Fruit fly (Drosophila melanogaster) whole organism, embryonic: Measurements from ENCODE around the gene Sulf1.
A peak's percentile ranks its signal among the peaks of the same experiment; 100 is the strongest.

Experiments used
- ATbp ChIP-seq: fragments of 200-800 bp; sonication (Bioruptor generic); optimal IDR thresholded peaks from 2 replicates; lab custom pipeline; 2017; ENCODE audit warnings: missing biosample characterization, mild to moderate bottlenecking, missing genetic modification characterization, missing genetic modification reagents
- Asciz ChIP-seq: fragments of 200-800 bp; sonication (Bioruptor generic); optimal IDR thresholded peaks from 2 replicates; lab custom pipeline; 2017; ENCODE audit warnings: missing biosample characterization, mild to moderate bottlenecking, missing genetic modification characterization, missing genetic modification reagents
- Awh ChIP-seq: fragments of 200-800 bp; sonication (Bioruptor generic); IDR thresholded peaks from 2 replicates; pipeline ENCODE4, ENCODE4 v1.3.6; 2022; ENCODE audit warnings: missing biosample characterization, missing genetic modification characterization
- CG10147 ChIP-seq: fragments of 200-800 bp; sonication (Bioruptor generic); optimal IDR thresholded peaks from 2 replicates; lab custom pipeline; 2019; ENCODE audit warnings: missing biosample characterization, mild to moderate bottlenecking, missing genetic modification characterization, moderate library complexity
- CG10267 ChIP-seq: fragments of 200-800 bp; sonication (Bioruptor generic); optimal IDR thresholded peaks from 2 replicates; lab custom pipeline; 2018; ENCODE audit warnings: missing biosample characterization, mild to moderate bottlenecking, missing genetic modification characterization, moderate library complexity
- CG10321 ChIP-seq: fragments of 200-800 bp; sonication (Bioruptor generic); IDR thresholded peaks from 2 replicates; pipeline ENCODE4 v1.3.6; 2022; ENCODE audit warnings: missing biosample characterization, missing genetic modification characterization
- CG12236 ChIP-seq: fragments of 200-800 bp; sonication (Bioruptor generic); optimal IDR thresholded peaks from 2 replicates; lab custom pipeline; 2016; ENCODE audit warnings: missing biosample characterization, missing genetic modification characterization
- CG12942 ChIP-seq: fragments of 200-800 bp; sonication (Bioruptor generic); optimal IDR thresholded peaks from 3 replicates; lab custom pipeline; 2016; ENCODE audit warnings: missing biosample characterization, missing genetic modification characterization
- CG13287 ChIP-seq: fragments of 200-800 bp; sonication (Bioruptor generic); IDR thresholded peaks from 2 replicates; pipeline ENCODE4 v1.3.6; 2022; ENCODE audit warnings: missing biosample characterization, missing genetic modification characterization; ENCODE audit not compliant: partially characterized antibody
- CG13296 ChIP-seq: fragments of 200-800 bp; sonication (Bioruptor generic); optimal IDR thresholded peaks from 3 replicates; lab custom pipeline; 2018; ENCODE audit warnings: missing biosample characterization, mild to moderate bottlenecking, missing genetic modification characterization
- CG15073 ChIP-seq: fragments of 200-800 bp; sonication (Bioruptor generic); optimal IDR thresholded peaks from 2 replicates; lab custom pipeline; 2016; ENCODE audit warnings: missing biosample characterization, missing genetic modification characterization
- CG17328 ChIP-seq: fragments of 200-800 bp; sonication (Bioruptor generic); IDR thresholded peaks from 2 replicates; pipeline ENCODE4 v1.3.6; 2022; ENCODE audit warnings: missing biosample characterization, missing genetic modification characterization
- CG17361 ChIP-seq: fragments of 200-800 bp; sonication (Bioruptor generic); IDR thresholded peaks from 3 replicates; pipeline ENCODE4 v1.3.6; 2022; ENCODE audit warnings: missing biosample characterization, missing genetic modification characterization
- CG1792 ChIP-seq: fragments of 200-800 bp; sonication (Bioruptor generic); optimal IDR thresholded peaks from 2 replicates; lab custom pipeline; 2016; ENCODE audit warnings: missing biosample characterization, missing genetic modification characterization
- CG18476 ChIP-seq: fragments of 200-800 bp; sonication (Bioruptor generic); optimal IDR thresholded peaks from 2 replicates; lab custom pipeline; 2016; ENCODE audit warnings: missing biosample characterization, mild to moderate bottlenecking, missing genetic modification characterization
- CG18764 ChIP-seq: fragments of 200-800 bp; sonication (Bioruptor generic); optimal IDR thresholded peaks from 3 replicates; lab custom pipeline; 2016; ENCODE audit warnings: missing biosample characterization, missing genetic modification characterization
- CG31441 ChIP-seq: fragments of 200-800 bp; sonication (Bioruptor generic); IDR thresholded peaks from 2 replicates; pipeline ENCODE4 v1.3.6; 2022; ENCODE audit warnings: missing biosample characterization, missing genetic modification characterization
- CG4282 ChIP-seq: fragments of 200-800 bp; sonication (Bioruptor generic); optimal IDR thresholded peaks from 2 replicates; lab custom pipeline; 2016; ENCODE audit warnings: missing biosample characterization, missing genetic modification characterization
- CG6683 ChIP-seq: fragments of 200-800 bp; sonication (Bioruptor generic); optimal IDR thresholded peaks from 2 replicates; lab custom pipeline; 2017; ENCODE audit warnings: missing biosample characterization, mild to moderate bottlenecking, missing genetic modification characterization, missing genetic modification reagents
- CG6791 ChIP-seq: fragments of 200-800 bp; sonication (Bioruptor generic); IDR thresholded peaks from 3 replicates; pipeline ENCODE4 v1.3.6; 2022; ENCODE audit warnings: missing biosample characterization, missing genetic modification characterization; ENCODE audit not compliant: partially characterized antibody
- CG7745 ChIP-seq: fragments of 200-800 bp; sonication (Bioruptor generic); optimal IDR thresholded peaks from 2 replicates; lab custom pipeline; 2018; ENCODE audit warnings: missing biosample characterization, mild to moderate bottlenecking, missing genetic modification characterization, moderate library complexity
- Dek ChIP-seq: fragments of 200-800 bp; sonication (Bioruptor generic); optimal IDR thresholded peaks from 3 replicates; lab custom pipeline; 2019; ENCODE audit warnings: missing biosample characterization, mild to moderate bottlenecking, missing genetic modification characterization, moderate library complexity
- H2.0 ChIP-seq: fragments of 200-800 bp; sonication (Bioruptor generic); IDR thresholded peaks from 2 replicates; pipeline ENCODE4 v1.3.6; 2022; ENCODE audit warnings: missing biosample characterization, missing genetic modification characterization
- Hr78 ChIP-seq, 2 experiments: fragments of 200-800 bp in 1 of 2; fragments of >200 bp in 1 of 2; sonication (Bioruptor generic) in 1 of 2; optimal IDR thresholded peaks; 2 replicates each; lab custom pipeline; 2017 to 2019; ENCODE audit warnings: missing biosample characterization in 2 of 2, missing genetic modification characterization in 2 of 2, mild to moderate bottlenecking in 1 of 2, moderate library complexity in 1 of 2
- MBD-R2 ChIP-seq: fragments of 200-800 bp; sonication (Bioruptor generic); IDR thresholded peaks from 2 replicates; pipeline ENCODE4 v1.3.6; 2022; ENCODE audit warnings: missing biosample characterization, missing genetic modification characterization
- Myb ChIP-seq: fragments of 200-800 bp; sonication (Bioruptor generic); optimal IDR thresholded peaks from 2 replicates; lab custom pipeline; 2016; ENCODE audit warnings: missing biosample characterization, missing genetic modification characterization
- Opbp ChIP-seq: fragments of 200-800 bp; sonication (Bioruptor generic); IDR thresholded peaks from 3 replicates; pipeline ENCODE4 v1.3.6; 2022; ENCODE audit warnings: missing biosample characterization, missing genetic modification characterization; ENCODE audit not compliant: partially characterized antibody
- Rx ChIP-seq: fragments of 200-800 bp; sonication (Bioruptor generic); IDR thresholded peaks from 2 replicates; pipeline ENCODE4 v1.3.6; 2022; ENCODE audit warnings: missing biosample characterization, missing genetic modification characterization
- Sin3A ChIP-seq: fragments of >200 bp; optimal IDR thresholded peaks from 2 replicates; lab custom pipeline; 2018
- Stat92E ChIP-seq, 3 experiments: fragments of >200 bp in 2 of 3; fragments of 200-800 bp in 1 of 3; sonication (Bioruptor generic) in 1 of 3; optimal IDR thresholded peaks; 2 replicates each; lab custom pipeline; 2017 to 2019; ENCODE audit warnings: missing biosample characterization in 3 of 3, missing genetic modification characterization in 3 of 3, mild to moderate bottlenecking in 1 of 3, moderate library complexity in 1 of 3
- bigmax ChIP-seq: fragments of 200-800 bp; sonication (Bioruptor generic); optimal IDR thresholded peaks from 2 replicates; lab custom pipeline; 2018; ENCODE audit warnings: missing biosample characterization, mild to moderate bottlenecking, missing genetic modification characterization
- br ChIP-seq: fragments of >200 bp; optimal IDR thresholded peaks from 2 replicates; lab custom pipeline; 2017
- cas ChIP-seq: fragments of 200-800 bp; sonication (Bioruptor generic); IDR thresholded peaks from 2 replicates; pipeline ENCODE4 v1.3.6; 2022; ENCODE audit warnings: missing biosample characterization, missing genetic modification characterization
- chinmo ChIP-seq: fragments of 200-800 bp; sonication (Bioruptor generic); IDR thresholded peaks from 4 replicates; pipeline ENCODE4 v1.3.6; 2022; ENCODE audit warnings: missing biosample characterization, missing genetic modification characterization; ENCODE audit not compliant: partially characterized antibody
- chn ChIP-seq: fragments of 200-800 bp; sonication (Bioruptor generic); optimal IDR thresholded peaks from 2 replicates; lab custom pipeline; 2016; ENCODE audit warnings: missing biosample characterization, missing genetic modification characterization
- disco-r ChIP-seq: fragments of 200-800 bp; sonication (Bioruptor generic); optimal IDR thresholded peaks from 2 replicates; lab custom pipeline; 2016; ENCODE audit warnings: missing biosample characterization, missing genetic modification characterization
- ewg ChIP-seq: fragments of 200-800 bp; sonication (Bioruptor generic); optimal IDR thresholded peaks from 3 replicates; lab custom pipeline; 2017; ENCODE audit warnings: mild to moderate bottlenecking, missing biosample characterization, missing genetic modification reagents, missing genetic modification characterization
- h ChIP-seq: fragments of >200 bp; optimal IDR thresholded peaks from 2 replicates; lab custom pipeline; 2017
- ham ChIP-seq: fragments of 200-800 bp; sonication (Bioruptor generic); IDR thresholded peaks from 2 replicates; pipeline ENCODE4 v1.3.6; 2022; ENCODE audit warnings: missing biosample characterization, missing genetic modification characterization
- hb ChIP-seq: fragments of 200-800 bp; sonication (Bioruptor generic); IDR thresholded peaks from 3 replicates; pipeline ENCODE4 v1.3.6; 2022; ENCODE audit warnings: missing biosample characterization, missing genetic modification characterization; ENCODE audit not compliant: partially characterized antibody
- kah ChIP-seq: fragments of 200-800 bp; sonication (Bioruptor generic); optimal IDR thresholded peaks from 2 replicates; lab custom pipeline; 2018; ENCODE audit warnings: missing biosample characterization, mild to moderate bottlenecking, missing genetic modification characterization
- nau ChIP-seq: fragments of 200-800 bp; sonication (Bioruptor generic); optimal IDR thresholded peaks from 3 replicates; lab custom pipeline; 2017; ENCODE audit warnings: missing biosample characterization, mild to moderate bottlenecking, missing genetic modification characterization, missing genetic modification reagents
- org-1 ChIP-seq: fragments of 200-800 bp; sonication (Bioruptor generic); optimal IDR thresholded peaks from 2 replicates; lab custom pipeline; 2017; ENCODE audit warnings: missing biosample characterization, missing genetic modification characterization
- prd ChIP-seq, 3 experiments: fragments of >200 bp in 2 of 3; fragments of 200-800 bp in 1 of 3; sonication (Bioruptor generic) in 1 of 3; optimal IDR thresholded peaks in 2 of 3; IDR thresholded peaks in 1 of 3; 2 replicates in 2 of 3; 3 replicates in 1 of 3; pipeline versions ENCODE4 v1.3.6 to Lab custom; 2017 to 2022; ENCODE audit warnings: missing biosample characterization in 1 of 3, missing genetic modification characterization in 1 of 3
- psq ChIP-seq: fragments of 200-800 bp; sonication (Bioruptor generic); optimal IDR thresholded peaks from 2 replicates; lab custom pipeline; 2017; ENCODE audit warnings: missing biosample characterization, missing genetic modification characterization
- sens ChIP-seq: fragments of 200-800 bp; sonication (Bioruptor generic); peaks from one replicate; lab custom pipeline; 2016; ENCODE audit warnings: missing biosample characterization, missing genetic modification characterization
- sens-2 ChIP-seq: fragments of 200-800 bp; sonication (Bioruptor generic); IDR thresholded peaks from 2 replicates; pipeline ENCODE4 v1.3.6; 2022; ENCODE audit warnings: missing biosample characterization, missing genetic modification characterization
- twi ChIP-seq: fragments of 200-800 bp; optimal IDR thresholded peaks from 2 replicates; lab custom pipeline; 2019; ENCODE audit warnings: missing biosample characterization, mild to moderate bottlenecking, missing genetic modification characterization, moderate library complexity
- wek ChIP-seq: fragments of 200-800 bp; sonication (Bioruptor generic); optimal IDR thresholded peaks from 3 replicates; lab custom pipeline; 2018; ENCODE audit warnings: missing biosample characterization, mild to moderate bottlenecking, missing genetic modification characterization, moderate library complexity
- zf30C ChIP-seq: fragments of 200-800 bp; sonication (Bioruptor generic); optimal IDR thresholded peaks from 3 replicates; lab custom pipeline; 2018; ENCODE audit warnings: missing biosample characterization, mild to moderate bottlenecking, missing genetic modification characterization

The Sulf1 gene

DNA sequence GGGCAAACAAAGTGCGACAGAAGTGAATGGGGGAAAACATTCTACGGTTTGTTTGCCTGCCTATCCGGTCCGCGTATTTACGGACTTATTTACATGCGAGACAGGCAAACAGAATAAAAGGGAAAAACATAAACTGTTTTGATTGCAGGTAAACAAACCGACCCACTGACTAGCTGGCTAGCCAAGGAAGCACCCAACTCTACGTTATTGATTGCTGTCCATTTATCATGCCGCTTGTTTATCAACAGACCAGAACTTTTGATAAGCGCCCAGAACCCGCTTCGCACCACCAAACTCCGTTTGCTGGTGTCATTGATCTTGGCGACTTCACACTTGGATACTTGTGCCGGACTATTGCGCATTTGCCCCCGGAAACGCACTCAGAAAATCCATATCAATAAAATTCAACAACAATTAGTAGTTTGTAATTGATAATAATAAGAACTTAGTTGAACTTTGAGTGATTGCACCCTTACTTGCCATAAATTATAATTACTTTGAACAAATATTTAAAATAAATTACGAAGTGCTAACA, 7.5 kb downstream of the Sulf1 start (continued):
- TF ChIP-seq wek (GFP tag; lab: Kevin White, UChicago) = peak; percentile 73
- no peak for TF ChIP-seq Opbp (GFP tag; lab: Robert Waterston, UW)
- peak; percentile 77 for TF ChIP-seq CG7745 (tag; lab: Kevin White, UChicago)
- no peak for TF ChIP-seq chn (GFP tag; lab: Kevin White, UChicago)
- no peak for TF ChIP-seq CG13287 (GFP tag; lab: Robert Waterston, UW)
- no peak for TF ChIP-seq Sin3A (lab: Kevin White, UChicago)
- peak; percentile 34 for TF ChIP-seq Myb (GFP tag; lab: Kevin White, UChicago)
- peak; percentile 77 for TF ChIP-seq CG12236 (GFP tag; lab: Kevin White, UChicago)
- peak; percentile 76 for TF ChIP-seq nau (GFP tag; lab: Kevin White, UChicago)
- peak; percentile 21; the same call in 1 of the 2 replicates for TF ChIP-seq CG10321 (GFP tag; lab: Robert Waterston, UW)
- peak; percentile 83 for TF ChIP-seq ATbp (GFP tag; lab: Kevin White, UChicago)
- TF ChIP-seq ham (GFP tag; lab: Robert Waterston, UW) = no peak
- TF ChIP-seq h (lab: Kevin White, UChicago) = no peak
- peak; percentile 84 for TF ChIP-seq Awh (GFP tag; lab: Robert Waterston, UW)
- TF ChIP-seq CG6791 (GFP tag; lab: Robert Waterston, UW) = no peak
- 0 out of 4 replicates have a peak, but pooled peaks have one; percentile 29 for TF ChIP-seq chinmo (GFP tag; lab: Robert Waterston, UW)
- TF ChIP-seq ewg = peak; percentile 66
- TF ChIP-seq kah = no peak
- TF ChIP-seq CG17328 = peak; percentile 34; the same call in 1 of the 2 replicates
- TF ChIP-seq CG12942 (GFP tag; lab: Kevin White, UChicago) = peak; percentile 68
- no peak for TF ChIP-seq br (lab: Kevin White, UChicago)
- TF ChIP-seq CG18476 (GFP tag; lab: Kevin White, UChicago) = no peak
- TF ChIP-seq CG15073 = peak; percentile 22
- TF ChIP-seq CG6683 (GFP tag; lab: Kevin White, UChicago) = no peak
- no peak for TF ChIP-seq H2.0
- peak in 1 of 3 experiments; percentile 9 for TF ChIP-seq Stat92E (GFP tag; optimal IDR thresholded peaks at IDR 0.05; lab: Kevin White, UChicago)
- peak; percentile 58; the same call in 2 of the 3 replicates for TF ChIP-seq CG17361 (GFP tag; lab: Robert Waterston, UW)
- no peak for TF ChIP-seq CG10267 (tag; lab: Kevin White, UChicago)
- no peak for TF ChIP-seq CG4282 (GFP tag; lab: Kevin White, UChicago)
- peak in 1 of 2 experiments; percentile 32 for TF ChIP-seq Hr78 (GFP tag; optimal IDR thresholded peaks at IDR 0.05; lab: Kevin White, UChicago)
- TF ChIP-seq Asciz (GFP tag; lab: Kevin White, UChicago) = peak; percentile 14
- TF ChIP-seq sens-2 (GFP tag; lab: Robert Waterston, UW) = peak; percentile 23; the same call in 1 of the 2 replicates
- TF ChIP-seq hb (GFP tag; lab: Robert Waterston, UW) = no peak
- no peak for TF ChIP-seq cas
- peak; percentile 30 for TF ChIP-seq psq
- no peak for TF ChIP-seq bigmax
- no peak for TF ChIP-seq zf30C
- TF ChIP-seq Dek (tag; lab: Kevin White, UChicago) = no peak
- TF ChIP-seq disco-r (GFP tag; lab: Kevin White, UChicago) = no peak
- TF ChIP-seq prd (optimal IDR thresholded peaks at IDR 0.05; lab: Kevin White, UChicago) = no peak
- TF ChIP-seq prd (GFP tag; IDR thresholded peaks at IDR 0.05; lab: Robert Waterston, UW) = peak; percentile 46; the same call in 2 of the 3 replicates
- TF ChIP-seq Rx (GFP tag; lab: Robert Waterston, UW) = no peak
- peak; percentile 63 for TF ChIP-seq CG1792
- no peak; the same call in 1 of the 2 replicates for TF ChIP-seq MBD-R2 (GFP tag; lab: Robert Waterston, UW)
- TF ChIP-seq sens (GFP tag; lab: Kevin White, UChicago) = peak; percentile 96
- TF ChIP-seq org-1 = peak; percentile 69
- TF ChIP-seq CG10147 (GFP tag; lab: Kevin White, UChicago) = no peak
- peak; percentile 73 for TF ChIP-seq CG13296 (GFP tag; lab: Kevin White, UChicago)
- TF ChIP-seq CG18764 (GFP tag; lab: Kevin White, UChicago) = peak; percentile 62
- peak; percentile 54; the same call in 1 of the 2 replicates for TF ChIP-seq CG31441 (GFP tag; lab: Robert Waterston, UW)
- TF ChIP-seq twi (tag; lab: Kevin White, UChicago) = peak; percentile 35
